Fruit fly (Drosophila melanogaster): Measurements from ENCODE around the gene Jasper.

Gene Jasper

dm6 chr3R:30014977-30015514, 37.3 kb upstream of the Jasper start, which contains the start of gene CG7920 (continued):
- TF ChIP-seq ci (GFP tag; IDR thresholded peaks at IDR 0.05) (peak; percentile 48; the same call in 2 of the 3 replicates), CG10321 (GFP tag; IDR thresholded peaks at IDR 0.05) (0 out of 2 replicates have a peak, but pooled peaks have one; percentile 27), stwl (tag; optimal IDR thresholded peaks at IDR 0.05) (peak; percentile 44), CG7987 (GFP tag; optimal IDR thresholded peaks at IDR 0.05) (peak; percentile 0), cwo (GFP tag; optimal IDR thresholded peaks at IDR 0.05) (peak; percentile 2), slbo (GFP tag; IDR thresholded peaks at IDR 0.05) (peak; percentile 22; the same call in 1 of the 2 replicates), Scr (GFP tag; IDR thresholded peaks at IDR 0.05; ENCODE audit: partially characterized antibody) (peak; percentile 85), CG2129 (GFP tag; IDR thresholded peaks at IDR 0.05; ENCODE audit: partially characterized antibody) (peak; percentile 40), dpn (GFP tag; optimal IDR thresholded peaks at IDR 0.05) (peak; percentile 3 to 29), grau (tag; optimal IDR thresholded peaks at IDR 0.05) (peak; percentile 34), CG12104 (GFP tag; optimal IDR thresholded peaks at IDR 0.05) (peak; percentile 16), CG7963 (GFP tag; IDR thresholded peaks at IDR 0.05; ENCODE audit: partially characterized antibody) (peak; percentile 30; the same call in 1 of the 3 replicates), CG12769 (tag; optimal IDR thresholded peaks at IDR 0.05) (peak; percentile 52), Six4 (GFP tag; optimal IDR thresholded peaks at IDR 0.05) (no peak), CG15514 (GFP tag; optimal IDR thresholded peaks at IDR 0.05) (peak; percentile 98), CG2116 (GFP tag; optimal IDR thresholded peaks at IDR 0.05) (peak; percentile 75), Nf-YB (GFP tag; optimal IDR thresholded peaks at IDR 0.05) (no peak), Meics (GFP tag; optimal IDR thresholded peaks at IDR 0.05) (peak; percentile 14), CrebB (tag; optimal IDR thresholded peaks at IDR 0.05) (peak; percentile 41), Sry-β (GFP tag; optimal IDR thresholded peaks at IDR 0.05) (no peak), Dref (GFP tag; IDR thresholded peaks at IDR 0.05) (peak; percentile 91), tap (tag; optimal IDR thresholded peaks at IDR 0.05) (peak; percentile 11), her (GFP tag; optimal IDR thresholded peaks at IDR 0.05) (peak; percentile 8), Doc3 (GFP tag; IDR thresholded peaks at IDR 0.05; ENCODE audit: partially characterized antibody) (peak; percentile 81), CG9215 (GFP tag; IDR thresholded peaks at IDR 0.05) (no peak), Med (GFP tag) (peak; percentile 83), NFAT (GFP tag; IDR thresholded peaks at IDR 0.05) (peak; percentile 12; the same call in 1 of the 2 replicates), CG8924 (tag; optimal IDR thresholded peaks at IDR 0.05) (peak; percentile 8), CG14014 (GFP tag; IDR thresholded peaks at IDR 0.05) (no peak), CG7556 (GFP tag; optimal IDR thresholded peaks at IDR 0.05) (peak; percentile 23), mam (GFP tag; optimal IDR thresholded peaks at IDR 0.05) (no peak), PHDP (tag; optimal IDR thresholded peaks at IDR 0.05) (peak; percentile 6), hb (GFP tag; IDR thresholded peaks at IDR 0.05; ENCODE audit: partially characterized antibody) (peak; percentile 65; the same call in 1 of the 3 replicates), CG32767 (GFP tag; IDR thresholded peaks at IDR 0.05) (no peak), CG12942 (GFP tag; optimal IDR thresholded peaks at IDR 0.05) (peak; percentile 18), phol (tag; optimal IDR thresholded peaks at IDR 0.05) (peak; percentile 56), CG34376 (GFP tag; optimal IDR thresholded peaks at IDR 0.05) (peak; percentile 77), CG17186 (GFP tag; optimal IDR thresholded peaks at IDR 0.05) (peak; percentile 43), CG13894 (tag; optimal IDR thresholded peaks at IDR 0.05) (peak; percentile 59), gcm (GFP tag; optimal IDR thresholded peaks at IDR 0.05) (peak; percentile 4), CG12659 (GFP tag; optimal IDR thresholded peaks at IDR 0.05) (peak; percentile 64), TFAM (GFP tag; optimal IDR thresholded peaks at IDR 0.05) (no peak), CG32532 (GFP tag; IDR thresholded peaks at IDR 0.05) (peak; percentile 41; the same call in 1 of the 2 replicates), zfh1 (GFP tag; IDR thresholded peaks at IDR 0.05) (no peak), org-1 (GFP tag; optimal IDR thresholded peaks at IDR 0.05) (no peak), CG6765 (GFP tag; optimal IDR thresholded peaks at IDR 0.05) (peak; percentile 72), trem (tag; optimal IDR thresholded peaks at IDR 0.05) (peak; percentile 60), Rfx (GFP tag; IDR thresholded peaks at IDR 0.05) (no peak), CG3847 (GFP tag; IDR thresholded peaks at IDR 0.05) (peak; percentile 36; the same call in 1 of the 2 replicates)
